Worm (Caenorhabditis elegans): ENCODE data around the gene Y46G5A.39.
A peak's percentile ranks its signal among the peaks of the same experiment; 100 is the strongest.

Y46G5A.39 gene

DNA sequence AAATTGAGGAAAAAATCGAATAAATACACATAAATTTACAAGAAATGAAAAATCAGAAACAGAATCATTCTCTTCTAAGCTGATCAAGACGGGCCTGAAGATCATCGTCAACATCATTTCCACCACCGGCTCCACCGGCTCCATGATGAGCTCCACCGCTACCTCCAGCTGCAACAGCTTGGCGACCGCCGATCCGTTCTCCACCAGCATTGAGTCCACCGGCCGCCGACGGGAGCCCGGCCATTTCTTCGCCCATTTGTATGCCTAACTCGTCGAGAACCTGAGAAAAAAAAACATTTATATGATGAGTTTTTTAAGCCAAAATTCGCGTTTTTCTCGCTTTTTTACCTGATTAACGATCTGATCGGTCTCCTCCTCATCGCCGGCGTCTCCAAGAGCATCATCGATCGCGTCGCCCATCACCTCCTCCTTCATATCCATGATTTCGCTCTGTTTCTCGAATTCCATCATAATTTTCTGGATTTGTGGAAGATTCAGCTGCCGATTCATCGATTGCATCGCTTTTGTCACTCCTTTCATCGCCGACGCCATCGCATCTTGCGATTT, 13.7 kb upstream of the Y46G5A.39 start:
- TF ChIP-seq efl-1 (optimal IDR thresholded peaks at IDR 0.05) = no peak
- peak in 1 of 2 experiments; percentile 56 for TF ChIP-seq efl-1 (GFP tag; optimal IDR thresholded peaks at IDR 0.05 in 1 of 2)
- peak; percentile 11 for TF ChIP-seq nhr-85 (tag)
- TF ChIP-seq hpl-2 (GFP tag; optimal IDR thresholded peaks at IDR 0.05) = no peak

DNA sequence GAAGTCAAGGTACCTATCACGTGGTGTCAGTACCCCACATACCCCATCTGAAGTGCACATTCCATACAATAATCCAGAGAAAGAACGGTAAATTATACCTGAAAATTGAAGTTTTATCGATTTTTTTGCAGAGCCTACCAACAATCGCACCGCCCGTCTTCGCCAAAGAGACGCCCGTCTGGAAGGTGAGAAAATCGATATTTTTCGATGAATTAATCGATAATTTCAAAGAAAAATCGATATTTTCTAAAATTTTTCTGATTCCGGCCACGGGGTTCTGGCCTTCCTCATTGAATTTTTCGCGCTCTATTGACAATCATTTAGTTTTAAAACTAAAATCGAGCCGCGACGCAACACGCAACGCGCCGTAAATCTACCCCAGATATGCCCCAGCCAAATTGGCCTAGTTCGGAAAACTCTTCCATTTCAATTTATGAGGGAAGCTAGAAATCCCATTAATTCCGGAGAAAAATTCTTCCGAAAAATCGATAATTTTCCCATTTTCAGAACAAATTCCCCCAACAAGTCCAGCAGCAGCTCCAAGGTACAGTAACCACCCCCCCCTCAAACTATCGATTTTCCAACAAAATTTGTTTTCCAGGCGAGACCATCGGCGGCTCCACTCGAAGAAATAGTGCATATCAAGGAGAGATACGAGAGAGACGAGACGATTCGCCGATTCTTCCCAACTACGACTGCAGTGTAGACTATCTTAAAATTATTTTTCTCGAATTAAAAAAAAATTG, 13.0 kb upstream of the Y46G5A.39 start:
- no peak for TF ChIP-seq nhr-84 (tag; optimal IDR thresholded peaks at IDR 0.05)
- TF ChIP-seq nhr-28 (tag; optimal IDR thresholded peaks at IDR 0.05) = no peak
- no peak for TF ChIP-seq nhr-12 (tag; optimal IDR thresholded peaks at IDR 0.05)
- TF ChIP-seq snu-23 (GFP tag; optimal IDR thresholded peaks at IDR 0.05) = no peak
- no peak for TF ChIP-seq lin-13 (GFP tag; optimal IDR thresholded peaks at IDR 0.05)
- no peak for TF ChIP-seq mab-9 (GFP tag; IDR thresholded peaks at IDR 0.05)

DNA sequence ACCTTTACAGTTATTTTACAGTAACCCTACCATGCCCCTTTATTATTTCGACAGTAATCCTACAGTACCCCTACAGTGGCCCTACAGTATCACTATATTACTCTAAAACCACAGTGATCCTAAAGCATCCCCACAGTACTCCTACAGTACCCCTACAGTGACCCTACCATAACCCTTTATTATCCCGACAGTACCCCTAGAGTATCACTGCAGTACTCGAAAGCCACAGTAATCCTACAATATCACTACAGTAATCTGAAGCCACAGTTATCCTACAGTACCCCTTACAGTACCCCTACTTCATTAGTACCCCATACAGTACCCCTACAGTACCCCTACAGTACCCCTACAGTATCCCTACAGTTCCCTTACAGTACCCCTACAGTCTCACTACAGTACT, 10.9 kb upstream of the Y46G5A.39 start:
- TF ChIP-seq nhr-84 (tag; optimal IDR thresholded peaks at IDR 0.05) (no peak), fkh-10 (GFP tag; optimal IDR thresholded peaks at IDR 0.05) (no peak), nhr-47 (tag; optimal IDR thresholded peaks at IDR 0.05) (no peak), vab-15 (tag; optimal IDR thresholded peaks at IDR 0.05) (no peak), zip-4 (GFP tag; optimal IDR thresholded peaks at IDR 0.05) (no peak), hlh-4 (tag; optimal IDR thresholded peaks at IDR 0.05) (no peak), nhr-77 (tag; optimal IDR thresholded peaks at IDR 0.05) (no peak), nhr-71 (tag; optimal IDR thresholded peaks at IDR 0.05) (no peak), mep-1 (tag; optimal IDR thresholded peaks at IDR 0.05) (no peak), aly-2 (tag; optimal IDR thresholded peaks at IDR 0.05) (no peak), fkh-8 (tag; optimal IDR thresholded peaks at IDR 0.05) (no peak), elt-3 (tag; optimal IDR thresholded peaks at IDR 0.05) (no peak), ces-1 (GFP tag; optimal IDR thresholded peaks at IDR 0.05) (no peak)

DNA sequence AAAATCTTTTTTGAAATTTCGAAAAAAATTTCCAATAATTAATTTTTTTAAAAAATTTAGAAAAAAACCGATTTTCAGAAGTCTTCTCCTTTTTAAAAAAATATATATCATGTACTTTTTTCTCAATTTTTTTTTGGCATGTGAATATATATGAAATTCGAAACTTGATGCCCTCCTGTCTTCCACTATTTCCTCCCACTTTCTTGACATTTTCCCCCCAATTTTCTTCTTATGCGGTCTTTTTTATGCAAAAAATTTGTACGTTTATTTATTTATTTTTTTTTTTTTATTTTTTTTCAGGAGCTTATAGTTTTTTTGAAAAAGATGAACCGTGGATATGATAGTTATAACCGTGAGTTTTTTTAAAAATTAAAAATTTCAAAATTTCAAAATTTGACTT, 6.9 kb upstream of the Y46G5A.39 start, which contains the start of gene cnp-2:
Gene cnp-2, plus strand, starts transcription at position 301 of the 400 bp plus-strand sequence.
- TF ChIP-seq C16A3.4 (tag; optimal IDR thresholded peaks at IDR 0.05) (no peak), lin-39 (tag; optimal IDR thresholded peaks at IDR 0.05) (no peak), xbp-1 (tag; optimal IDR thresholded peaks at IDR 0.05) (no peak), rnt-1 (tag; optimal IDR thresholded peaks at IDR 0.05) (no peak), mdl-1 (tag; optimal IDR thresholded peaks at IDR 0.05) (no peak), nhr-47 (tag; optimal IDR thresholded peaks at IDR 0.05) (no peak), irx-1 (tag; optimal IDR thresholded peaks at IDR 0.05) (no peak), alr-1 (tag; optimal IDR thresholded peaks at IDR 0.05; ENCODE audit: borderline replicate concordance) (no peak), hlh-4 (tag; optimal IDR thresholded peaks at IDR 0.05) (no peak), tbx-2 (tag; optimal IDR thresholded peaks at IDR 0.05) (no peak), nhr-77 (tag; optimal IDR thresholded peaks at IDR 0.05) (no peak), lin-14 (GFP tag; optimal IDR thresholded peaks at IDR 0.05) (no peak), isw-1 (GFP tag; IDR thresholded peaks at IDR 0.05) (no peak), dsc-1 (tag; optimal IDR thresholded peaks at IDR 0.05) (no peak), elt-3 (tag; optimal IDR thresholded peaks at IDR 0.05) (no peak), ces-1 (GFP tag; optimal IDR thresholded peaks at IDR 0.05) (no peak), sptf-1 (tag; optimal IDR thresholded peaks at IDR 0.05) (no peak), ama-1 (optimal IDR thresholded peaks at IDR 0.05) (no peak)

DNA sequence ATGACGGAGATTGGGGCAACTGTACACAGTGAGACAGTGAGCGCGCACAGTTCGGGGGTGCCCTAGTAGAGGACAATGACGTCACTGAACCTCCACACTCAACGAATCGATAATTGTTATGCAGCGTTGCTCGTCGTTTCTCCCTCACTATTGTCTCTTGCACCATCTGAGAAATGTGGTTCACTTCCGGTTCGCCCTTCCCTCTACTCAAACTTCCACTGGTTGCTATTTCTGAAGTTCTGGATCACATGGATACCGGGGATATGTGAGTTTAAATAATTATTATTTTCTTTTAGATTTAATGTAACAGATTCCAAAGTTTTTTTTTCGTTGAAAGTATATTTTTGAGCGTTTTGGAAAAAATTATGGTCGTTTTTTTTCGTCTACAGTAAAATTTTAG, 2.6 kb upstream of the Y46G5A.39 start, which contains the start of the genes Y46G5A.7 and Y46G5A.8:
Gene Y46G5A.7, minus strand, starts transcription at position 153 of the 400 bp plus-strand sequence.
Gene Y46G5A.8, plus strand, starts transcription at position 159 of the 400 bp plus-strand sequence.
- TF ChIP-seq grh-1 (GFP tag; IDR thresholded peaks at IDR 0.05) (no peak), unc-62 (GFP tag; optimal IDR thresholded peaks at IDR 0.05) (no peak), nhr-84 (tag; optimal IDR thresholded peaks at IDR 0.05) (no peak), unc-86 (tag; optimal IDR thresholded peaks at IDR 0.05) (no peak), C16A3.4 (tag; optimal IDR thresholded peaks at IDR 0.05) (no peak), nhr-90 (tag; optimal IDR thresholded peaks at IDR 0.05; ENCODE audit: poor library complexity) (no peak), pax-3 (tag; optimal IDR thresholded peaks at IDR 0.05) (no peak), nhr-20 (tag; optimal IDR thresholded peaks at IDR 0.05) (no peak), hpl-2 (GFP tag; optimal IDR thresholded peaks at IDR 0.05) (no peak), F16B12.6 (tag; optimal IDR thresholded peaks at IDR 0.05) (no peak), unc-98 (GFP tag; IDR thresholded peaks at IDR 0.05) (no peak)

Measured in whole organism, L1 larva.